Worm (Caenorhabditis elegans): Measurements from ENCODE around the gene C45B2.8.

ce11 chrX:6103297-6103696 lies 15.5 kb downstream of the C45B2.8 start, which contains the start of gene C15H9.11:
- TF ChIP-seq ceh-82 (tag; optimal IDR thresholded peaks at IDR 0.05) (no peak), nhr-11 (tag; optimal IDR thresholded peaks at IDR 0.05) (no peak)
